Worm (Caenorhabditis elegans): ENCODE data around the gene C35A5.11.

Gene C35A5.11

ce11 chrV:10536095-10536691 is 33.3 kb upstream of the C35A5.11 start, which contains the start of gene ppm-1.A:
Gene ppm-1.A (minus strand): TSS chrV:10536388.
- TF ChIP-seq nfyb-1 (GFP tag; IDR thresholded peaks at IDR 0.05) (0 out of 2 replicates have a peak, but pooled peaks have one; percentile 35), tbp1 (GFP tag; optimal IDR thresholded peaks at IDR 0.05) (peak; percentile 25), attf-5 (GFP tag; optimal IDR thresholded peaks at IDR 0.05) (peak; percentile 20), lsl-1 (GFP tag; optimal IDR thresholded peaks at IDR 0.05) (no peak), nhr-80 (tag; optimal IDR thresholded peaks at IDR 0.05) (peak; percentile 21), lir-1 (GFP tag; conservative IDR thresholded peaks at IDR 0.05) (no peak), hmg-1.2 (GFP tag; IDR thresholded peaks at IDR 0.05) (no peak), bed-2 (GFP tag; IDR thresholded peaks at IDR 0.05) (no peak), fkh-3 (tag; optimal IDR thresholded peaks at IDR 0.05) (no peak), let-607 (tag; optimal IDR thresholded peaks at IDR 0.05) (no peak)

- TF ChIP-seq madf-6 (GFP tag; IDR thresholded peaks at IDR 0.05) (peak; percentile 13; the same call in 1 of the 2 replicates), nhr-80 (tag; optimal IDR thresholded peaks at IDR 0.05) (peak; percentile 46), hmg-1.2 (GFP tag; IDR thresholded peaks at IDR 0.05) (peak; percentile 49; the same call in 1 of the 2 replicates), lir-1 (GFP tag; conservative IDR thresholded peaks at IDR 0.05) (no peak), let-607 (tag; optimal IDR thresholded peaks at IDR 0.05) (no peak), nfyb-1 (GFP tag; IDR thresholded peaks at IDR 0.05) (0 out of 2 replicates have a peak, but pooled peaks have one; percentile 49), T26A5.8 (tag; optimal IDR thresholded peaks at IDR 0.05) (no peak), cebp-1 (GFP tag; IDR thresholded peaks at IDR 0.05) (no peak), cebp-1 (tag; optimal IDR thresholded peaks at IDR 0.05) (peak; percentile 49), atf-7 (tag; optimal IDR thresholded peaks at IDR 0.05) (peak; percentile 39), ztf-18 (tag; optimal IDR thresholded peaks at IDR 0.05) (peak; percentile 34), bed-1 (GFP tag; IDR thresholded peaks at IDR 0.05) (no peak), B0261.1 (tag; optimal IDR thresholded peaks at IDR 0.05) (no peak), mcd-1 (GFP tag; IDR thresholded peaks at IDR 0.05) (peak; percentile 27; the same call in 1 of the 2 replicates), ama-1 (optimal IDR thresholded peaks at IDR 0.05) (peak; percentile 19), ama-1 (GFP tag; optimal IDR thresholded peaks at IDR 0.05) (no peak), lin-54 (GFP tag; optimal IDR thresholded peaks at IDR 0.05) (peak; percentile 0), hmg-20 (GFP tag; IDR thresholded peaks at IDR 0.05) (no peak)
These were observed 32.4 kb upstream of the C35A5.11 start for ce11 chrV:10535325-10535724.

- TF ChIP-seq madf-8 (GFP tag; conservative IDR thresholded peaks at IDR 0.05) (no peak), lsl-1 (GFP tag; optimal IDR thresholded peaks at IDR 0.05) (no peak), cebp-1 (GFP tag; IDR thresholded peaks at IDR 0.05) (no peak), cebp-1 (tag; optimal IDR thresholded peaks at IDR 0.05) (no peak), chd-7 (tag; optimal IDR thresholded peaks at IDR 0.05) (no peak), hrde-1 (tag; optimal IDR thresholded peaks at IDR 0.05; ENCODE audit: borderline replicate concordance) (peak; percentile 7)
These were observed 29.8 kb upstream of the C35A5.11 start, which contains the start of gene txt-10 for ce11 chrV:10532725-10533124. Gene txt-10 (minus strand): TSS chrV:10532825.

ce11 chrV:10529600-10529999 is 26.7 kb upstream of the C35A5.11 start:
- TF ChIP-seq somi-1 (GFP tag; optimal IDR thresholded peaks at IDR 0.05) = no peak
- no peak for TF ChIP-seq Y67H2A.10 (GFP tag; conservative IDR thresholded peaks at IDR 0.05)
- TF ChIP-seq Y56A3A.18 (GFP tag; IDR thresholded peaks at IDR 0.05) = no peak
- TF ChIP-seq zfh-2 (GFP tag; conservative IDR thresholded peaks at IDR 0.05) = no peak
- TF ChIP-seq C06A6.2 (GFP tag; conservative IDR thresholded peaks at IDR 0.05) = no peak
- no peak for TF ChIP-seq F39B2.1 (GFP tag; IDR thresholded peaks at IDR 0.05)
- no peak for TF ChIP-seq madf-10 (tag; optimal IDR thresholded peaks at IDR 0.05)
- no peak for TF ChIP-seq Y53F4B.3 (GFP tag; IDR thresholded peaks at IDR 0.05)
- TF ChIP-seq ztf-3 (GFP tag; optimal IDR thresholded peaks at IDR 0.05) = no peak
- TF ChIP-seq lin-26 (GFP tag; IDR thresholded peaks at IDR 0.05) = no peak
- TF ChIP-seq dpl-1 (GFP tag; optimal IDR thresholded peaks at IDR 0.05) = no peak
- no peak for TF ChIP-seq T26A5.8 (tag; optimal IDR thresholded peaks at IDR 0.05)
- no peak for TF ChIP-seq bed-2 (GFP tag; IDR thresholded peaks at IDR 0.05)
- no peak for TF ChIP-seq rcor-1 (GFP tag; IDR thresholded peaks at IDR 0.05)
- TF ChIP-seq F23B12.7 (tag; optimal IDR thresholded peaks at IDR 0.05; ENCODE audit: insufficient read depth) = no peak
- no peak for TF ChIP-seq hmg-1.2 (GFP tag; IDR thresholded peaks at IDR 0.05)
- no peak for TF ChIP-seq nfya-1 (tag; optimal IDR thresholded peaks at IDR 0.05; ENCODE audit: borderline replicate concordance, insufficient read depth)
- no peak for TF ChIP-seq ekl-4 (GFP tag; IDR thresholded peaks at IDR 0.05)
- TF ChIP-seq dpff-1 (tag; optimal IDR thresholded peaks at IDR 0.05) = no peak

Measured in whole organism, young adult.